Fruit fly (Drosophila melanogaster): ENCODE data around the gene CG31460.
A peak's percentile ranks its signal among the peaks of the same experiment; 100 is the strongest.

The CG31460 gene

dm6 chr3R:8562484-8562886, at the start of gene CG31460, which contains the start of gene mRpS18A (continued):
- no peak for TF ChIP-seq CG13624 (GFP tag; optimal IDR thresholded peaks at IDR 0.05)
- TF ChIP-seq zfh2 (GFP tag; optimal IDR thresholded peaks at IDR 0.05): no peak
- no peak for TF ChIP-seq CG2875 (GFP tag; optimal IDR thresholded peaks at IDR 0.05)
- TF ChIP-seq CG8765 (GFP tag; IDR thresholded peaks at IDR 0.05): no peak
- peak; percentile 23 for TF ChIP-seq Myb (GFP tag; optimal IDR thresholded peaks at IDR 0.05)
- TF ChIP-seq slbo (GFP tag; IDR thresholded peaks at IDR 0.05): peak; percentile 57; the same call in 1 of the 2 replicates
- peak; percentile 5 for TF ChIP-seq CG15514 (GFP tag; optimal IDR thresholded peaks at IDR 0.05)
- TF ChIP-seq B-H1 (GFP tag; IDR thresholded peaks at IDR 0.05): no peak
- no peak for TF ChIP-seq CG8281 (tag; optimal IDR thresholded peaks at IDR 0.05)
- TF ChIP-seq CG16813 (GFP tag; IDR thresholded peaks at IDR 0.05; ENCODE audit: partially characterized antibody): peak; percentile 57
- TF ChIP-seq Taf1 (GFP tag; IDR thresholded peaks at IDR 0.05): no peak
- TF ChIP-seq dan (GFP tag; IDR thresholded peaks at IDR 0.05): no peak
- TF ChIP-seq unc-4 (GFP tag; IDR thresholded peaks at IDR 0.05; ENCODE audit: partially characterized antibody): peak; percentile 76
- peak; percentile 38 for TF ChIP-seq CG2120 (GFP tag; optimal IDR thresholded peaks at IDR 0.05)
- no peak for TF ChIP-seq tio (GFP tag; optimal IDR thresholded peaks at IDR 0.05)
- no peak for TF ChIP-seq CG31224 (GFP tag; IDR thresholded peaks at IDR 0.05)
- no peak for TF ChIP-seq CG7839 (tag; optimal IDR thresholded peaks at IDR 0.05)
- no peak for TF ChIP-seq eve (GFP tag; optimal IDR thresholded peaks at IDR 0.05)
- peak; percentile 1 for TF ChIP-seq Sox102F (GFP tag; optimal IDR thresholded peaks at IDR 0.05)
- TF ChIP-seq CG10267 (tag; optimal IDR thresholded peaks at IDR 0.05): peak; percentile 40
- no peak for TF ChIP-seq wdn (GFP tag; IDR thresholded peaks at IDR 0.05)
- TF ChIP-seq luna (GFP tag; optimal IDR thresholded peaks at IDR 0.05): no peak
- no peak for TF ChIP-seq NC2α (GFP tag; optimal IDR thresholded peaks at IDR 0.05)
- TF ChIP-seq Spps (tag; optimal IDR thresholded peaks at IDR 0.05): no peak
- no peak for TF ChIP-seq ATbp (GFP tag; optimal IDR thresholded peaks at IDR 0.05)
- TF ChIP-seq esg (GFP tag; conservative IDR thresholded peaks at IDR 0.05): no peak
- peak; percentile 10 for TF ChIP-seq CG30403 (GFP tag; optimal IDR thresholded peaks at IDR 0.05)
- TF ChIP-seq fd3F (GFP tag; optimal IDR thresholded peaks at IDR 0.05): no peak
- peak; percentile 63; the same call in 1 of the 2 replicates for TF ChIP-seq sna (GFP tag; IDR thresholded peaks at IDR 0.05; ENCODE audit: partially characterized antibody)
- no peak for TF ChIP-seq kah (GFP tag; optimal IDR thresholded peaks at IDR 0.05)
- no peak for TF ChIP-seq cad (GFP tag; optimal IDR thresholded peaks at IDR 0.05)
- peak; percentile 85 for TF ChIP-seq Doc3 (GFP tag; IDR thresholded peaks at IDR 0.05; ENCODE audit: partially characterized antibody)
- peak; percentile 49; the same call in 1 of the 2 replicates for TF ChIP-seq MBD-R2 (GFP tag; IDR thresholded peaks at IDR 0.05)
- TF ChIP-seq CG1602 (GFP tag; optimal IDR thresholded peaks at IDR 0.05): peak; percentile 6
- peak; percentile 22 for TF ChIP-seq CoRest (tag; optimal IDR thresholded peaks at IDR 0.05)
- TF ChIP-seq row (GFP tag; IDR thresholded peaks at IDR 0.05): peak; percentile 65
- peak; percentile 67 for TF ChIP-seq Sry-δ (GFP tag; optimal IDR thresholded peaks at IDR 0.05)
- TF ChIP-seq br (optimal IDR thresholded peaks at IDR 0.05): no peak
- TF ChIP-seq cato (GFP tag; optimal IDR thresholded peaks at IDR 0.05; ENCODE audit: borderline replicate concordance): no peak
- TF ChIP-seq Aef1 (GFP tag; IDR thresholded peaks at IDR 0.05): 0 out of 3 replicates have a peak, but pooled peaks have one; percentile 14
- peak; percentile 23 for TF ChIP-seq Dp (GFP tag; optimal IDR thresholded peaks at IDR 0.05)
- no peak for TF ChIP-seq Jarid2 (GFP tag; optimal IDR thresholded peaks at IDR 0.05)
- TF ChIP-seq cwo (GFP tag; optimal IDR thresholded peaks at IDR 0.05): no peak
- TF ChIP-seq jing (GFP tag; optimal IDR thresholded peaks at IDR 0.05): no peak
- no peak for TF ChIP-seq Mrtf (GFP tag; IDR thresholded peaks at IDR 0.05)
- TF ChIP-seq CG3995 (GFP tag; optimal IDR thresholded peaks at IDR 0.05): peak; percentile 81
- peak; percentile 53 for TF ChIP-seq nmo (GFP tag; optimal IDR thresholded peaks at IDR 0.05)
- TF ChIP-seq Dbx (GFP tag; IDR thresholded peaks at IDR 0.05): no peak
- no peak for TF ChIP-seq NFAT (GFP tag; IDR thresholded peaks at IDR 0.05)
- TF ChIP-seq Sin3A (optimal IDR thresholded peaks at IDR 0.05): no peak
- no peak for TF ChIP-seq insv (GFP tag; optimal IDR thresholded peaks at IDR 0.05)
- TF ChIP-seq lab (GFP tag; optimal IDR thresholded peaks at IDR 0.05): no peak
